Fruit fly (Drosophila melanogaster) whole organism, embryonic: ENCODE measurements around the gene Pss.

ENCODE experiments used
- Adf1 ChIP-seq: fragments of 200-800 bp; sonication (Bioruptor generic); IDR thresholded peaks from 2 replicates; pipeline ENCODE4 v1.3.6; 2022; ENCODE audit warnings: missing biosample characterization, missing genetic modification characterization
- Asciz ChIP-seq: fragments of 200-800 bp; sonication (Bioruptor generic); optimal IDR thresholded peaks from 2 replicates; lab custom pipeline; 2017; ENCODE audit warnings: missing biosample characterization, mild to moderate bottlenecking, missing genetic modification characterization, missing genetic modification reagents
- Atf3 ChIP-seq: fragments of 200-800 bp; sonication (Bioruptor generic); optimal IDR thresholded peaks from 3 replicates; lab custom pipeline; 2016; ENCODE audit warnings: missing biosample characterization, missing genetic modification characterization
- BEAF-32 ChIP-seq: fragments of 200-800 bp; sonication (Bioruptor generic); optimal IDR thresholded peaks from 3 replicates; lab custom pipeline; 2017; ENCODE audit warnings: missing biosample characterization, missing genetic modification characterization, mild to moderate bottlenecking, moderate library complexity, missing genetic modification reagents
- Bgb ChIP-seq: fragments of 200-800 bp; sonication (Bioruptor generic); IDR thresholded peaks from 2 replicates; pipeline ENCODE4 v1.3.6; 2022; ENCODE audit warnings: missing biosample characterization, missing genetic modification characterization; ENCODE audit not compliant: partially characterized antibody
- CG1024 ChIP-seq: fragments of 200-800 bp; sonication (Bioruptor generic); IDR thresholded peaks from 2 replicates; pipeline ENCODE4 v1.3.6; 2022; ENCODE audit warnings: missing biosample characterization, missing genetic modification characterization
- CG10959 ChIP-seq: fragments of 200-800 bp; sonication (Bioruptor generic); IDR thresholded peaks from 2 replicates; pipeline ENCODE4 v1.3.6; 2022; ENCODE audit warnings: missing biosample characterization, missing genetic modification characterization
- CG10979 ChIP-seq: fragments of 200-800 bp; sonication (Bioruptor generic); optimal IDR thresholded peaks from 2 replicates; lab custom pipeline; 2018; ENCODE audit warnings: missing biosample characterization, mild to moderate bottlenecking, missing genetic modification characterization, moderate library complexity
- CG11456 ChIP-seq: fragments of 200-800 bp; sonication (Bioruptor generic); IDR thresholded peaks from 3 replicates; pipeline ENCODE4 v1.3.6; 2022; ENCODE audit warnings: missing biosample characterization, missing genetic modification characterization
- CG11695 ChIP-seq: fragments of 200-800 bp; sonication (Bioruptor generic); IDR thresholded peaks from 3 replicates; pipeline ENCODE4 v1.3.6; 2022; ENCODE audit warnings: missing biosample characterization, missing genetic modification characterization
- CG12155 ChIP-seq: fragments of 200-800 bp; sonication (Bioruptor generic); optimal IDR thresholded peaks from 3 replicates; lab custom pipeline; 2016; ENCODE audit warnings: missing biosample characterization, missing genetic modification characterization
- CG12744 ChIP-seq: fragments of 200-800 bp; sonication (Bioruptor generic); optimal IDR thresholded peaks from 2 replicates; lab custom pipeline; 2016; ENCODE audit warnings: missing biosample characterization, missing genetic modification characterization
- CG13123 ChIP-seq: fragments of 200-800 bp; sonication (Bioruptor generic); optimal IDR thresholded peaks from 2 replicates; lab custom pipeline; 2016; ENCODE audit warnings: missing biosample characterization, missing genetic modification characterization
- CG14441 ChIP-seq: fragments of 200-800 bp; sonication (Bioruptor generic); IDR thresholded peaks from 2 replicates; pipeline ENCODE4 v1.3.6; 2022; ENCODE audit warnings: missing biosample characterization, missing genetic modification characterization
- CG14667 ChIP-seq: fragments of 200-800 bp; sonication (Bioruptor generic); IDR thresholded peaks from 2 replicates; pipeline ENCODE4 v1.3.6; 2022; ENCODE audit warnings: missing biosample characterization, missing genetic modification characterization
- CG2199 ChIP-seq: fragments of 200-800 bp; sonication (Bioruptor generic); IDR thresholded peaks from 3 replicates; pipeline ENCODE4 v1.3.6; 2022; ENCODE audit warnings: missing biosample characterization, missing genetic modification characterization
- CG2678 ChIP-seq: fragments of 200-800 bp; sonication (Bioruptor generic); optimal IDR thresholded peaks from 3 replicates; lab custom pipeline; 2019; ENCODE audit warnings: missing biosample characterization, mild to moderate bottlenecking, missing genetic modification characterization, moderate library complexity
- CG32767 ChIP-seq: fragments of 200-800 bp; sonication (Bioruptor generic); IDR thresholded peaks from 2 replicates; pipeline ENCODE4 v1.3.6; 2022; ENCODE audit warnings: missing biosample characterization, missing genetic modification characterization
- CG3847 ChIP-seq: fragments of 200-800 bp; sonication (Bioruptor generic); IDR thresholded peaks from 2 replicates; pipeline ENCODE4 v1.3.6; 2022; ENCODE audit warnings: missing biosample characterization, missing genetic modification characterization
- CG7271 ChIP-seq: fragments of 200-800 bp; sonication (Bioruptor generic); optimal IDR thresholded peaks from 2 replicates; lab custom pipeline; 2018; ENCODE audit warnings: missing biosample characterization, mild to moderate bottlenecking, missing genetic modification characterization, moderate library complexity
- CG8478 ChIP-seq: fragments of >200 bp; optimal IDR thresholded peaks from 2 replicates; lab custom pipeline; 2018
- Dad ChIP-seq: fragments of 200-800 bp; sonication (Bioruptor generic); optimal IDR thresholded peaks from 3 replicates; lab custom pipeline; 2016; ENCODE audit warnings: missing biosample characterization, missing genetic modification characterization
- ERR ChIP-seq: fragments of 200-800 bp; sonication (Bioruptor generic); optimal IDR thresholded peaks from 2 replicates; lab custom pipeline; 2016; ENCODE audit warnings: missing biosample characterization, missing genetic modification characterization
- Fer3 ChIP-seq: fragments of 200-800 bp; sonication (Bioruptor generic); optimal IDR thresholded peaks from 2 replicates; lab custom pipeline; 2018; ENCODE audit warnings: missing biosample characterization, mild to moderate bottlenecking, missing genetic modification characterization, moderate library complexity
- Gsc ChIP-seq: fragments of 200-800 bp; sonication (Bioruptor generic); IDR thresholded peaks from 2 replicates; pipeline ENCODE4 v1.3.6; 2022; ENCODE audit warnings: missing biosample characterization, missing genetic modification characterization
- Gug ChIP-seq: fragments of 200-800 bp; sonication (Bioruptor generic); IDR thresholded peaks from 4 replicates; pipeline ENCODE4 v1.3.6; 2022; ENCODE audit warnings: missing biosample characterization, missing genetic modification characterization
- HLH4C ChIP-seq: fragments of 200-800 bp; sonication (Bioruptor generic); IDR thresholded peaks from 3 replicates; pipeline ENCODE4 v1.3.6; 2022; ENCODE audit warnings: missing biosample characterization, missing genetic modification characterization; ENCODE audit not compliant: partially characterized antibody
- HLH54F ChIP-seq: fragments of 200-800 bp; sonication (Bioruptor generic); optimal IDR thresholded peaks from 3 replicates; lab custom pipeline; 2016; ENCODE audit warnings: missing biosample characterization, missing genetic modification characterization
- Hand ChIP-seq: fragments of 200-800 bp; sonication (Bioruptor generic); optimal IDR thresholded peaks from 2 replicates; lab custom pipeline; 2017; ENCODE audit warnings: mild to moderate bottlenecking, missing biosample characterization, missing genetic modification reagents, missing genetic modification characterization
- MBD-R2 ChIP-seq: fragments of 200-800 bp; sonication (Bioruptor generic); IDR thresholded peaks from 2 replicates; pipeline ENCODE4 v1.3.6; 2022; ENCODE audit warnings: missing biosample characterization, missing genetic modification characterization
- Ravus ChIP-seq: fragments of 200-800 bp; sonication (Bioruptor generic); IDR thresholded peaks from 2 replicates; pipeline ENCODE4 v1.3.6; 2022; ENCODE audit warnings: missing biosample characterization, missing genetic modification characterization
- Sin3A ChIP-seq: fragments of >200 bp; optimal IDR thresholded peaks from 2 replicates; lab custom pipeline; 2018
- Sox100B ChIP-seq: fragments of 200-800 bp; sonication (Bioruptor generic); optimal IDR thresholded peaks from 3 replicates; lab custom pipeline; 2018; ENCODE audit warnings: missing biosample characterization, mild to moderate bottlenecking, missing genetic modification characterization
- Sox102F ChIP-seq: fragments of 200-800 bp; sonication (Bioruptor generic); optimal IDR thresholded peaks from 2 replicates; lab custom pipeline; 2018; ENCODE audit warnings: missing biosample characterization, mild to moderate bottlenecking, missing genetic modification characterization, moderate library complexity
- Tbp ChIP-seq: fragments of >200 bp; optimal IDR thresholded peaks from 2 replicates; lab custom pipeline; 2018; ENCODE audit warnings: missing biosample characterization, missing genetic modification characterization
- ac ChIP-seq: fragments of 200-800 bp; sonication (Bioruptor generic); optimal IDR thresholded peaks from 3 replicates; lab custom pipeline; 2017; ENCODE audit warnings: missing biosample characterization, mild to moderate bottlenecking, missing genetic modification characterization
- amos ChIP-seq: fragments of 200-800 bp; sonication (Bioruptor generic); IDR thresholded peaks from 2 replicates; pipeline ENCODE4 v1.3.6; 2022; ENCODE audit warnings: missing biosample characterization, missing genetic modification characterization; ENCODE audit not compliant: partially characterized antibody
- aop ChIP-seq: fragments of 200-800 bp; sonication (Bioruptor generic); IDR thresholded peaks from 2 replicates; pipeline ENCODE4 v1.3.6; 2022; ENCODE audit warnings: missing biosample characterization, missing genetic modification characterization
- ap ChIP-seq: fragments of 200-800 bp; sonication (Bioruptor generic); IDR thresholded peaks from 2 replicates; pipeline ENCODE4 v1.3.6; 2022; ENCODE audit warnings: missing biosample characterization, missing genetic modification characterization
- az2 ChIP-seq: fragments of 200-800 bp; sonication (Bioruptor generic); optimal IDR thresholded peaks from 3 replicates; lab custom pipeline; 2016; ENCODE audit warnings: missing biosample characterization, missing genetic modification characterization
- chn ChIP-seq: fragments of 200-800 bp; sonication (Bioruptor generic); optimal IDR thresholded peaks from 2 replicates; lab custom pipeline; 2016; ENCODE audit warnings: missing biosample characterization, missing genetic modification characterization
- crol ChIP-seq: fragments of 200-800 bp; sonication (Bioruptor generic); IDR thresholded peaks from 2 replicates; pipeline ENCODE4 v1.3.6; 2022; ENCODE audit warnings: missing biosample characterization, missing genetic modification characterization
- dan ChIP-seq: fragments of 200-800 bp; sonication (Bioruptor generic); IDR thresholded peaks from 2 replicates; pipeline ENCODE4 v1.3.6; 2022; ENCODE audit warnings: missing biosample characterization, missing genetic modification characterization
- danr ChIP-seq: fragments of 200-800 bp; sonication (Bioruptor generic); IDR thresholded peaks from 2 replicates; pipeline ENCODE4 v1.3.6; 2022; ENCODE audit warnings: missing biosample characterization, missing genetic modification characterization
- eyg ChIP-seq: fragments of 200-800 bp; sonication (Bioruptor generic); optimal IDR thresholded peaks from 3 replicates; lab custom pipeline; 2016; ENCODE audit warnings: missing biosample characterization, missing genetic modification characterization
- fu2 ChIP-seq: fragments of 200-800 bp; sonication (Bioruptor generic); optimal IDR thresholded peaks from 2 replicates; lab custom pipeline; 2016; ENCODE audit warnings: missing biosample characterization, missing genetic modification characterization
- gce ChIP-seq: fragments of 200-800 bp; sonication (Bioruptor generic); IDR thresholded peaks from 3 replicates; pipeline ENCODE4 v1.3.6; 2022; ENCODE audit warnings: missing biosample characterization, missing genetic modification characterization
- maf-S ChIP-seq: fragments of 200-800 bp; sonication (Bioruptor generic); optimal IDR thresholded peaks from 2 replicates; lab custom pipeline; 2016; ENCODE audit warnings: missing biosample characterization, missing genetic modification characterization
- sens ChIP-seq: fragments of 200-800 bp; sonication (Bioruptor generic); peaks from one replicate; lab custom pipeline; 2016; ENCODE audit warnings: missing biosample characterization, missing genetic modification characterization
- slbo ChIP-seq: fragments of 200-800 bp; sonication (Bioruptor generic); IDR thresholded peaks from 2 replicates; pipeline ENCODE4 v1.3.6; 2022; ENCODE audit warnings: missing biosample characterization, missing genetic modification characterization
- slp2 ChIP-seq: fragments of 200-800 bp; sonication (Bioruptor generic); optimal IDR thresholded peaks from 2 replicates; lab custom pipeline; 2016; ENCODE audit warnings: missing biosample characterization, missing genetic modification characterization
- vnd ChIP-seq: fragments of 200-800 bp; sonication (Bioruptor generic); IDR thresholded peaks from 3 replicates; pipeline ENCODE4 v1.3.6; 2022; ENCODE audit warnings: missing biosample characterization, missing genetic modification characterization; ENCODE audit not compliant: partially characterized antibody

Pss gene

dm6 chr3L:20526196-20526740 lies 294 bp upstream of the Pss start, which contains the start of gene Nubp2 (continued):
- TF ChIP-seq Ravus (GFP tag; lab: Robert Waterston, UW) (peak; percentile 71), maf-S (peak; percentile 94), crol (GFP tag; lab: Robert Waterston, UW) (no peak), az2 (GFP tag; lab: Kevin White, UChicago) (peak; percentile 96), CG11695 (GFP tag; lab: Robert Waterston, UW) (peak; percentile 90), slp2 (peak; percentile 93), Adf1 (peak; percentile 78), danr (GFP tag; lab: Robert Waterston, UW) (peak; percentile 87), CG13123 (GFP tag; lab: Kevin White, UChicago) (peak; percentile 93), CG14667 (GFP tag; lab: Robert Waterston, UW) (peak; percentile 89), CG10979 (tag; lab: Kevin White, UChicago) (peak; percentile 94), slbo (GFP tag; lab: Robert Waterston, UW) (peak; percentile 96), Tbp (GFP tag; lab: Kevin White, UChicago) (no peak), eyg (GFP tag; lab: Kevin White, UChicago) (peak; percentile 80), Sox100B (peak; percentile 94), Gsc (GFP tag; lab: Robert Waterston, UW) (no peak; the same call in 1 of the 2 replicates), CG12744 (GFP tag; lab: Kevin White, UChicago) (peak; percentile 88), ap (GFP tag; lab: Robert Waterston, UW) (peak; percentile 82), Atf3 (GFP tag; lab: Kevin White, UChicago) (peak; percentile 92), Sin3A (lab: Kevin White, UChicago) (peak; percentile 83), CG10959 (GFP tag; lab: Robert Waterston, UW) (peak; percentile 86), BEAF-32 (peak; percentile 69), aop (GFP tag; lab: Robert Waterston, UW) (0 out of 2 replicates have a peak, but pooled peaks have one; percentile 13), amos (no peak), CG14441 (GFP tag; lab: Robert Waterston, UW) (peak; percentile 90), chn (peak; percentile 94), ERR (GFP tag; lab: Kevin White, UChicago) (peak; percentile 72), gce (GFP tag; lab: Robert Waterston, UW) (peak; percentile 71; the same call in 2 of the 3 replicates), Bgb (GFP tag; lab: Robert Waterston, UW) (no peak), Fer3 (tag; lab: Kevin White, UChicago) (peak; percentile 94), CG1024 (GFP tag; lab: Robert Waterston, UW) (peak; percentile 70), HLH54F (GFP tag; lab: Kevin White, UChicago) (peak; percentile 97), Hand (GFP tag; lab: Kevin White, UChicago) (peak; percentile 83), vnd (GFP tag; lab: Robert Waterston, UW) (no peak), CG2199 (GFP tag; lab: Robert Waterston, UW) (no peak), HLH4C (no peak), CG2678 (peak; percentile 97), CG32767 (GFP tag; lab: Robert Waterston, UW) (peak; percentile 92), fu2 (GFP tag; lab: Kevin White, UChicago) (peak; percentile 94), dan (GFP tag; lab: Robert Waterston, UW) (no peak), Asciz (GFP tag; lab: Kevin White, UChicago) (peak; percentile 86), CG12155 (GFP tag; lab: Kevin White, UChicago) (peak; percentile 96), MBD-R2 (GFP tag; lab: Robert Waterston, UW) (peak; percentile 81), sens (peak; percentile 99), CG11456 (GFP tag; lab: Robert Waterston, UW) (peak; percentile 91), CG3847 (peak; percentile 96), Sox102F (GFP tag; lab: Kevin White, UChicago) (peak; percentile 94), CG8478 (lab: Kevin White, UChicago) (no peak), CG7271 (tag; lab: Kevin White, UChicago) (peak; percentile 78), ac (GFP tag; lab: Kevin White, UChicago) (peak; percentile 83), Dad (GFP tag; lab: Kevin White, UChicago) (peak; percentile 92), Gug (peak; percentile 88)
